Fruit fly (Drosophila melanogaster): ENCODE data around the gene bru1.
A peak's percentile ranks its signal among the peaks of the same experiment; 100 is the strongest.

DNA sequence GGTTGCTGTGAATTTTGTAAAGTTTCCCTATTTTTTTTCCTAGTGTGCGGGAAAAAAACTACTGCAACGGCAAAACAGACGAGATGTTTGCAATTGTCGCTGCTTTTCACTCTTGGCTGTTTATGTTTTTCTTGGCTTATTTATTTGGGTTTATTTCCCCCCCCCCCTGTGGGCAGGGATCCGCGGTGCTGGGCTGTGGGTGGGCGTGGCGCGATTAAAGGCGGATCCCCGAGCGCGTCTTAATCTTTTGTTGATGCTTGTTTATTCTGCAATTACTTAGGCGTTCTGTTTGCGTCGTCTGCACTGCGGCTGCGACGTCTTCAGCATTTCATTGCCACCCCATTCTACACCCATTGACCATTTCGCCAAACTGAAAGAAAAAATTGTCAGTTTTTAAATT, 20.1 kb downstream of the bru1 start:
- TF ChIP-seq onecut (GFP tag; IDR thresholded peaks at IDR 0.05) = peak; percentile 17; the same call in 1 of the 2 replicates
- TF ChIP-seq CG9817 (tag; optimal IDR thresholded peaks at IDR 0.05) = no peak
- no peak for TF ChIP-seq Ssrp (tag; optimal IDR thresholded peaks at IDR 0.05)

Data from whole organism, embryonic.